Fruit fly (Drosophila melanogaster) whole organism, embryonic: ENCODE results near the gene CG34454.

ENCODE experiments used
- Aef1 ChIP-seq: fragments of 200-800 bp; sonication (Bioruptor generic); IDR thresholded peaks from 3 replicates; pipeline ENCODE4 v1.3.6; 2022; ENCODE audit warnings: missing biosample characterization, missing genetic modification characterization
- Asciz ChIP-seq: fragments of 200-800 bp; sonication (Bioruptor generic); optimal IDR thresholded peaks from 2 replicates; lab custom pipeline; 2017; ENCODE audit warnings: missing biosample characterization, mild to moderate bottlenecking, missing genetic modification characterization, missing genetic modification reagents
- CG10979 ChIP-seq: fragments of 200-800 bp; sonication (Bioruptor generic); optimal IDR thresholded peaks from 2 replicates; lab custom pipeline; 2018; ENCODE audit warnings: missing biosample characterization, mild to moderate bottlenecking, missing genetic modification characterization, moderate library complexity
- CG14441 ChIP-seq: fragments of 200-800 bp; sonication (Bioruptor generic); IDR thresholded peaks from 2 replicates; pipeline ENCODE4 v1.3.6; 2022; ENCODE audit warnings: missing biosample characterization, missing genetic modification characterization
- CG15269 ChIP-seq: fragments of 200-800 bp; sonication (Bioruptor generic); optimal IDR thresholded peaks from 2 replicates; lab custom pipeline; 2018; ENCODE audit warnings: missing biosample characterization, mild to moderate bottlenecking, missing genetic modification characterization, moderate library complexity
- CG15601 ChIP-seq: fragments of 200-800 bp; sonication (Bioruptor generic); optimal IDR thresholded peaks from 3 replicates; lab custom pipeline; 2019; ENCODE audit warnings: missing biosample characterization, mild to moderate bottlenecking, missing genetic modification characterization, moderate library complexity
- CG17568 ChIP-seq: fragments of 200-800 bp; sonication (Bioruptor generic); optimal IDR thresholded peaks from 2 replicates; lab custom pipeline; 2018; ENCODE audit warnings: missing biosample characterization, mild to moderate bottlenecking, missing genetic modification characterization, moderate library complexity
- CG17829 ChIP-seq: fragments of 200-800 bp; optimal IDR thresholded peaks from 2 replicates; lab custom pipeline; 2019; ENCODE audit warnings: missing biosample characterization, mild to moderate bottlenecking, missing genetic modification characterization, moderate library complexity
- CG30020 ChIP-seq: fragments of 200-800 bp; optimal IDR thresholded peaks from 2 replicates; lab custom pipeline; 2019; ENCODE audit warnings: missing biosample characterization, mild to moderate bottlenecking, missing genetic modification characterization, moderate library complexity
- CG3281 ChIP-seq: fragments of 200-800 bp; sonication (Bioruptor generic); optimal IDR thresholded peaks from 3 replicates; lab custom pipeline; 2017; ENCODE audit warnings: missing biosample characterization, mild to moderate bottlenecking, missing genetic modification characterization
- CG3726 ChIP-seq: fragments of 200-800 bp; sonication (Bioruptor generic); IDR thresholded peaks from 3 replicates; pipeline ENCODE4, ENCODE4 v1.3.6; 2022; ENCODE audit warnings: missing biosample characterization, missing genetic modification characterization
- CG8478 ChIP-seq: fragments of >200 bp; optimal IDR thresholded peaks from 2 replicates; lab custom pipeline; 2018
- D19A ChIP-seq: fragments of 200-800 bp; optimal IDR thresholded peaks from 3 replicates; lab custom pipeline; 2019; ENCODE audit warnings: missing biosample characterization, mild to moderate bottlenecking, missing genetic modification characterization, moderate library complexity
- Dad ChIP-seq: fragments of 200-800 bp; sonication (Bioruptor generic); optimal IDR thresholded peaks from 3 replicates; lab custom pipeline; 2016; ENCODE audit warnings: missing biosample characterization, missing genetic modification characterization
- Dip2 ChIP-seq: fragments of 200-800 bp; sonication (Bioruptor generic); IDR thresholded peaks from 2 replicates; pipeline ENCODE4 v1.3.6; 2022; ENCODE audit warnings: missing biosample characterization, missing genetic modification characterization
- Dll ChIP-seq: fragments of 200-800 bp; sonication (Bioruptor generic); IDR thresholded peaks from 4 replicates; pipeline ENCODE4 v1.3.6; 2022; ENCODE audit warnings: missing biosample characterization, missing genetic modification characterization; ENCODE audit not compliant: partially characterized antibody
- Doc2 ChIP-seq: fragments of 200-800 bp; sonication (Bioruptor generic); IDR thresholded peaks from 2 replicates; pipeline ENCODE4 v1.3.6; 2022; ENCODE audit warnings: missing biosample characterization, missing genetic modification characterization
- Elba2 ChIP-seq: fragments of 200-800 bp; sonication (Bioruptor generic); optimal IDR thresholded peaks from 3 replicates; lab custom pipeline; 2016; ENCODE audit warnings: missing biosample characterization, missing genetic modification characterization
- Hey ChIP-seq: fragments of 200-800 bp; sonication (Bioruptor generic); optimal IDR thresholded peaks from 3 replicates; lab custom pipeline; 2018; ENCODE audit warnings: missing biosample characterization, mild to moderate bottlenecking, missing genetic modification characterization
- Hr78 ChIP-seq, 2 experiments: fragments of 200-800 bp in 1 of 2; fragments of >200 bp in 1 of 2; sonication (Bioruptor generic) in 1 of 2; optimal IDR thresholded peaks; 2 replicates each; lab custom pipeline; 2017 to 2019; ENCODE audit warnings: missing biosample characterization in 2 of 2, missing genetic modification characterization in 2 of 2, mild to moderate bottlenecking in 1 of 2, moderate library complexity in 1 of 2
- Lpt ChIP-seq: fragments of >200 bp; optimal IDR thresholded peaks from 2 replicates; lab custom pipeline; 2018; ENCODE audit warnings: missing biosample characterization, missing genetic modification characterization
- Rfx ChIP-seq: fragments of 200-800 bp; sonication (Bioruptor generic); IDR thresholded peaks from 2 replicates; pipeline ENCODE4 v1.3.6; 2022; ENCODE audit warnings: missing biosample characterization, missing genetic modification characterization
- Sox100B ChIP-seq: fragments of 200-800 bp; sonication (Bioruptor generic); optimal IDR thresholded peaks from 3 replicates; lab custom pipeline; 2018; ENCODE audit warnings: missing biosample characterization, mild to moderate bottlenecking, missing genetic modification characterization
- Sry-β ChIP-seq: fragments of 200-800 bp; sonication (Bioruptor generic); optimal IDR thresholded peaks from 2 replicates; lab custom pipeline; 2018; ENCODE audit warnings: missing biosample characterization, mild to moderate bottlenecking, missing genetic modification characterization, moderate library complexity
- Xbp1 ChIP-seq: fragments of 200-800 bp; sonication (Bioruptor generic); optimal IDR thresholded peaks from 3 replicates; lab custom pipeline; 2016; ENCODE audit warnings: missing biosample characterization, mild to moderate bottlenecking, missing genetic modification characterization
- ab ChIP-seq: fragments of 200-800 bp; sonication (Bioruptor generic); optimal IDR thresholded peaks from 2 replicates; lab custom pipeline; 2016; ENCODE audit warnings: missing biosample characterization, missing genetic modification characterization
- bbx ChIP-seq: fragments of 200-800 bp; sonication (Bioruptor generic); IDR thresholded peaks from 2 replicates; pipeline ENCODE4 v1.3.6; 2022; ENCODE audit warnings: missing biosample characterization, missing genetic modification characterization; ENCODE audit not compliant: partially characterized antibody
- bowl ChIP-seq: fragments of 200-800 bp; sonication (Bioruptor generic); IDR thresholded peaks from 2 replicates; pipeline ENCODE4 v1.3.6; 2022; ENCODE audit warnings: missing biosample characterization, missing genetic modification characterization
- bsh ChIP-seq, 2 experiments: fragments of 200-800 bp; sonication (Bioruptor generic); optimal IDR thresholded peaks; 2 replicates each; lab custom pipeline; 2017 to 2018; ENCODE audit warnings: mild to moderate bottlenecking in 2 of 2, missing biosample characterization in 2 of 2, missing genetic modification characterization in 2 of 2, moderate library complexity in 1 of 2
- cad ChIP-seq: fragments of >200 bp; optimal IDR thresholded peaks from 2 replicates; lab custom pipeline; 2017; ENCODE audit warnings: missing biosample characterization, missing genetic modification characterization
- chinmo ChIP-seq: fragments of 200-800 bp; sonication (Bioruptor generic); IDR thresholded peaks from 4 replicates; pipeline ENCODE4 v1.3.6; 2022; ENCODE audit warnings: missing biosample characterization, missing genetic modification characterization; ENCODE audit not compliant: partially characterized antibody
- crc ChIP-seq: fragments of 200-800 bp; sonication (Bioruptor generic); optimal IDR thresholded peaks from 2 replicates; lab custom pipeline; 2016; ENCODE audit warnings: missing biosample characterization, missing genetic modification characterization
- dpn ChIP-seq, 2 experiments: fragments of 200-800 bp; sonication (Bioruptor generic); optimal IDR thresholded peaks; 3 replicates each; lab custom pipeline; 2016; ENCODE audit warnings: missing biosample characterization in 2 of 2, missing genetic modification characterization in 2 of 2
- ems ChIP-seq: fragments of 200-800 bp; sonication (Bioruptor generic); optimal IDR thresholded peaks from 3 replicates; lab custom pipeline; 2016; ENCODE audit warnings: missing biosample characterization, missing genetic modification characterization
- fd96Cb ChIP-seq: fragments of 200-800 bp; sonication (Bioruptor generic); optimal IDR thresholded peaks from 2 replicates; lab custom pipeline; 2018; ENCODE audit warnings: missing biosample characterization, mild to moderate bottlenecking, missing genetic modification characterization, moderate library complexity
- gcm2 ChIP-seq: fragments of 200-800 bp; sonication (Bioruptor generic); optimal IDR thresholded peaks from 2 replicates; lab custom pipeline; 2016; ENCODE audit warnings: missing biosample characterization, missing genetic modification characterization
- gro ChIP-seq: fragments of 200-800 bp; sonication (Bioruptor generic); optimal IDR thresholded peaks from 2 replicates; lab custom pipeline; 2016; ENCODE audit warnings: missing biosample characterization, missing genetic modification characterization
- hb ChIP-seq: fragments of 200-800 bp; sonication (Bioruptor generic); IDR thresholded peaks from 3 replicates; pipeline ENCODE4 v1.3.6; 2022; ENCODE audit warnings: missing biosample characterization, missing genetic modification characterization; ENCODE audit not compliant: partially characterized antibody
- kay ChIP-seq: fragments of 200-800 bp; sonication (Bioruptor generic); optimal IDR thresholded peaks from 2 replicates; lab custom pipeline; 2016; ENCODE audit warnings: missing biosample characterization, missing genetic modification characterization
- lmd ChIP-seq: fragments of 200-800 bp; sonication (Bioruptor generic); IDR thresholded peaks from 2 replicates; pipeline ENCODE4 v1.3.6; 2022; ENCODE audit warnings: missing biosample characterization, missing genetic modification characterization
- lola ChIP-seq, 3 experiments: fragments of >200 bp in 2 of 3; fragments of 200-800 bp in 1 of 3; sonication (Bioruptor generic) in 1 of 3; optimal IDR thresholded peaks; 2 replicates each; lab custom pipeline; 2017 to 2019; ENCODE audit warnings: missing biosample characterization in 3 of 3, missing genetic modification characterization in 3 of 3, mild to moderate bottlenecking in 1 of 3, moderate library complexity in 1 of 3
- nau ChIP-seq: fragments of 200-800 bp; sonication (Bioruptor generic); optimal IDR thresholded peaks from 3 replicates; lab custom pipeline; 2017; ENCODE audit warnings: missing biosample characterization, mild to moderate bottlenecking, missing genetic modification characterization, missing genetic modification reagents
- phol ChIP-seq: fragments of 200-800 bp; sonication (Bioruptor generic); optimal IDR thresholded peaks from 3 replicates; lab custom pipeline; 2018; ENCODE audit warnings: missing biosample characterization, mild to moderate bottlenecking, missing genetic modification characterization, moderate library complexity
- ro ChIP-seq: fragments of 200-800 bp; sonication (Bioruptor generic); IDR thresholded peaks from 2 replicates; pipeline ENCODE4 v1.3.6; 2022; ENCODE audit warnings: missing biosample characterization, missing genetic modification characterization
- schlank ChIP-seq: fragments of 200-800 bp; sonication (Bioruptor generic); optimal IDR thresholded peaks from 2 replicates; lab custom pipeline; 2018; ENCODE audit warnings: missing biosample characterization, mild to moderate bottlenecking, missing genetic modification characterization
- sima ChIP-seq: fragments of 200-800 bp; sonication (Bioruptor generic); optimal IDR thresholded peaks from 2 replicates; lab custom pipeline; 2016; ENCODE audit warnings: missing biosample characterization, missing genetic modification characterization
- stc ChIP-seq: fragments of 200-800 bp; sonication (Bioruptor generic); IDR thresholded peaks from 2 replicates; pipeline ENCODE4 v1.3.6; 2022; ENCODE audit warnings: missing biosample characterization, missing genetic modification characterization
- ttk ChIP-seq: fragments of 200-800 bp; sonication (Bioruptor generic); IDR thresholded peaks from 2 replicates; pipeline ENCODE4 v2.1.2; 2022; ENCODE audit warnings: missing biosample characterization, missing genetic modification characterization
- unc-4 ChIP-seq: fragments of 200-800 bp; sonication (Bioruptor generic); IDR thresholded peaks from 2 replicates; pipeline ENCODE4 v1.3.6; 2022; ENCODE audit warnings: missing biosample characterization, missing genetic modification characterization; ENCODE audit not compliant: partially characterized antibody

Gene CG34454

dm6 chr3L:270760-271500 lies 38.8 kb upstream of the CG34454 start, which contains the start of gene miple2 (continued):
- TF ChIP-seq ab (GFP tag; lab: Kevin White, UChicago) (no peak), dpn (GFP tag; optimal IDR thresholded peaks at IDR 0.05; lab: Kevin White, UChicago) (peak; percentile 13 to 38), Rfx (no peak), Hey (tag; lab: Kevin White, UChicago) (peak; percentile 23), CG17568 (GFP tag; lab: Kevin White, UChicago) (peak; percentile 25), Elba2 (GFP tag; lab: Kevin White, UChicago) (no peak), cad (GFP tag; lab: Kevin White, UChicago) (no peak), CG30020 (tag; lab: Kevin White, UChicago) (peak; percentile 13), stc (GFP tag; lab: Robert Waterston, UW) (no peak), fd96Cb (tag; lab: Kevin White, UChicago) (peak; percentile 20), CG17829 (tag; lab: Kevin White, UChicago) (peak; percentile 38), lola (GFP tag; optimal IDR thresholded peaks at IDR 0.05; lab: Kevin White, UChicago) (peak in 1 of 3 experiments; percentile 62), phol (peak; percentile 47), gcm2 (peak; percentile 4), D19A (tag; lab: Kevin White, UChicago) (peak; percentile 62), CG3726 (GFP tag; lab: Robert Waterston, UW) (no peak), CG14441 (GFP tag; lab: Robert Waterston, UW) (0 out of 2 replicates have a peak, but pooled peaks have one; percentile 14), nau (GFP tag; lab: Kevin White, UChicago) (no peak), ro (no peak), CG3281 (GFP tag; lab: Kevin White, UChicago) (peak; percentile 68), bbx (GFP tag; lab: Robert Waterston, UW) (peak; percentile 59), chinmo (peak; percentile 68; the same call in 3 of the 4 replicates), lmd (GFP tag; lab: Robert Waterston, UW) (0 out of 2 replicates have a peak, but pooled peaks have one; percentile 12), CG15269 (peak; percentile 20), kay (GFP tag; lab: Kevin White, UChicago) (peak; percentile 28), hb (GFP tag; lab: Robert Waterston, UW) (no peak), Sox100B (GFP tag; lab: Kevin White, UChicago) (no peak), unc-4 (GFP tag; lab: Robert Waterston, UW) (no peak), Aef1 (GFP tag; lab: Robert Waterston, UW) (no peak), ems (GFP tag; lab: Kevin White, UChicago) (no peak), Dad (no peak), Hr78 (GFP tag; optimal IDR thresholded peaks at IDR 0.05; lab: Kevin White, UChicago) (peak in 1 of 2 experiments; percentile 93), schlank (no peak), sima (no peak), Dip2 (GFP tag; lab: Robert Waterston, UW) (no peak), bsh (GFP tag; optimal IDR thresholded peaks at IDR 0.05; lab: Kevin White, UChicago) (peak; percentile 26 to 38), Xbp1 (GFP tag; lab: Kevin White, UChicago) (peak; percentile 36), ttk (GFP tag; lab: Robert Waterston, UW) (no peak), Dll (GFP tag; lab: Robert Waterston, UW) (no peak), Doc2 (GFP tag; lab: Robert Waterston, UW) (no peak), Lpt (GFP tag; lab: Kevin White, UChicago) (no peak), gro (GFP tag; lab: Kevin White, UChicago) (peak; percentile 53), CG10979 (peak; percentile 58), crc (GFP tag; lab: Kevin White, UChicago) (peak; percentile 19), CG8478 (lab: Kevin White, UChicago) (no peak), Sry-β (peak; percentile 44), Asciz (GFP tag; lab: Kevin White, UChicago) (peak; percentile 61), CG15601 (tag; lab: Kevin White, UChicago) (peak; percentile 72), bowl (no peak)
